Worm (Caenorhabditis elegans): ENCODE measurements around the gene npr-10.
A peak's percentile ranks its signal among the peaks of the same experiment; 100 is the strongest.

The npr-10 gene

DNA sequence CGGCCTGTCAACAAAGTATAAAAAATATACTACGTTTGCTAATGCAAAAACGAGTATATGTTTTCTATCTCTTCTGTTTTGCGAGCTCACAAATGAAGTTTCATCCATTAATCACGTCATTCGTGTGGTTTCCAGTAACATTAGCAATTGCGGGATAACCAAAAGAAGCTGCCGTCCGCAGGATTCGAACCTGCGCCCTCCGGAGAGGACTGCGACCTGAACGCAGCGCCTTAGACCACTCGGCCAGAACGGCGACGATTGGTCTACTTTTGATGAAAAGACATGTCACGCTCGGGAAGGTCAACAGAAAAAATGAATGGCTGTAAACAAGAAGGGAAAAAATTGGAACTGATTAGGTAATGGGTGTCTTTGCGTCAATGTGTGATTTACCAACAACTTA, 6.3 kb upstream of the npr-10 start:
- TF ChIP-seq blmp-1 (tag; optimal IDR thresholded peaks at IDR 0.05) (no peak), ham-2 (GFP tag; optimal IDR thresholded peaks at IDR 0.05) (no peak), lsy-2 (tag; optimal IDR thresholded peaks at IDR 0.05) (no peak), sptf-1 (tag; optimal IDR thresholded peaks at IDR 0.05) (no peak), ceh-39 (tag; optimal IDR thresholded peaks at IDR 0.05) (no peak), mls-2 (tag; optimal IDR thresholded peaks at IDR 0.05) (no peak), nhr-28 (tag; optimal IDR thresholded peaks at IDR 0.05) (no peak), hlh-1 (tag; optimal IDR thresholded peaks at IDR 0.05) (no peak), nhr-237 (tag; optimal IDR thresholded peaks at IDR 0.05) (no peak), nhr-76 (tag; optimal IDR thresholded peaks at IDR 0.05) (no peak), ztf-11 (tag; optimal IDR thresholded peaks at IDR 0.05) (no peak), elt-1 (tag; optimal IDR thresholded peaks at IDR 0.05; ENCODE audit: borderline replicate concordance, insufficient read depth) (no peak), ces-1 (GFP tag; optimal IDR thresholded peaks at IDR 0.05) (no peak), elt-3 (tag; optimal IDR thresholded peaks at IDR 0.05) (no peak)

DNA sequence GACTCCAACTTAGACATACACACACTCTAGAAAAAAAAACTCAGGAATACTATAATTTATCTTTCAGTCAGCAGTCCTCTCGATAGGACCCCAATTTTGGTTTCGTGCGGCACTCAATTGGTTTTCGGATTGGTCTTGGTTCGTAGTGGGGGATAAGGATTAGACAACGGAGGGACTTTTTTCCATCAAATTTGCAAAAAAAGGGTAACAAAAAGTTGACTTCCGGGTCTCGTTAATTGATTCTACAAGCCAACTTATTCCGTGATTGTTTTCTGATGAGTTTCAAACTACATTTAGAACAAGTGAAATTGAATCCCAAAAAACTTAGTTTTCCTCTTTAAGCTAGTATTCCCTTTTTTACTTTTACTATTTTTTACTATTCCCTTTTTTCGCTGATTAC, 1.8 kb upstream of the npr-10 start:
- TF ChIP-seq sptf-1 (tag; optimal IDR thresholded peaks at IDR 0.05) (no peak), nhr-28 (tag; optimal IDR thresholded peaks at IDR 0.05) (no peak)

DNA sequence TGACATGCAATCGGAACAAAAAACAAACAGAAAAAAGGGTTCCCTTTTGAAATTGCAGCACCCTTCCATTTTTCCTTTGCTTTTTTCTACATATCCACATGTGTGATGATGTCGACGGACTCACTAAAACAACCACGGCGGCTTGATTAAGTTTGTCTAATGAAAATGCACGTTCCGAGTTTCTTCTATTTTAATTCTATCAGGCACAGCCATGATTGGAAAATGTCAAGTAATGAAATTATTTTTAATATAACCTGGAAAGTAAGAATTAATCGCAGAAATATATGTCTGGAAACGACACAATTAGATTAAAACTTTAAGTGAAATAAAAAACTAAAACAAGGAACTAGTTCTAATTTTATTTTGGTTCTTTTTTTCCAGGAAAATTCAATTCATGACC, 1.3 kb upstream of the npr-10 start:
- no peak for TF ChIP-seq ceh-39 (tag; optimal IDR thresholded peaks at IDR 0.05)
- TF ChIP-seq ces-1 (GFP tag; optimal IDR thresholded peaks at IDR 0.05) = peak; percentile 50

DNA sequence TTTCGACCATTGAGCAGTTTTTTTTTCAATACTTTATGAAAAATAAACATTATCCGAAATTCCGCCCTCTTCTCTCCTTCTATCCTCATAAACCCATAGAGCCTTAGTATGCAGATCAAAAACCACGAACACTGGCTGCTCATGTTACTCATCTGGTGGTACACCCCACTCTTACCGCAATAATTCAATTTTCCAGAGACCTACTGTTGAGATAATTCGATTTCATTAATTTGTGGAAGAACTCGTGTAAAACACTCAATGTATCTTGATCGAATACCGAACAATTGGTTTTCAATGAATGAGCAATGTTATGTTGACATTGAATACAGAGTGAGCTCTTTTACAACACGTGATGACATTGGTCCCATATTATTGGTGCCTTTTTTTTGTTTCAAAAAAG, 11.1 kb downstream of the npr-10 start:
- TF ChIP-seq unc-39 (tag; optimal IDR thresholded peaks at IDR 0.05) (no peak), ces-1 (GFP tag; optimal IDR thresholded peaks at IDR 0.05) (peak; percentile 85)

DNA sequence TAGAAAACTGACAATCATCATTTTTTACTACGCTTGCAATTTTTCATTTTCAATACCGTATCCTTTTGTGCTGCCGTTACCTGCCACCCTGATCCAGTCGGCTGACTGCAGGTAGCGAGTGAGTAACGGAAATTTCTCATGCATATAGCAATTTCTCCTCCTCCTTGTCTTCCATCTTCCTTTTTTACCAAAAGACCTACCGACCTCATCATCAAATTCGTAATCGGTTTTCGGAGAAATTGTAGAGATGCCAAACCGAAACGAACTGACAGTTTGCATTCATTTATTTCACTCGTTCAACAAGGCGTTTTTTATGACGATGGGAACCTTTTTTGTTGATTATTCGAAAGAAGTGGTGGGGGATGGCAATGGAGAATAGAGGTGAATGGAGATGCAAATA, 16.2 kb downstream of the npr-10 start:
- no peak for TF ChIP-seq ceh-39 (tag; optimal IDR thresholded peaks at IDR 0.05)
- no peak for TF ChIP-seq drap-1 (GFP tag; optimal IDR thresholded peaks at IDR 0.05)
- TF ChIP-seq ham-2 (GFP tag; optimal IDR thresholded peaks at IDR 0.05) = no peak
- no peak for TF ChIP-seq M03D4.4 (tag; optimal IDR thresholded peaks at IDR 0.05)
- no peak for TF ChIP-seq zip-8 (tag; optimal IDR thresholded peaks at IDR 0.05)
- no peak for TF ChIP-seq nhr-2 (tag; optimal IDR thresholded peaks at IDR 0.05)
- TF ChIP-seq lin-32 (GFP tag; optimal IDR thresholded peaks at IDR 0.05) = no peak
- no peak for TF ChIP-seq nhr-76 (tag; optimal IDR thresholded peaks at IDR 0.05)
- TF ChIP-seq cnd-1 (tag; optimal IDR thresholded peaks at IDR 0.05) = no peak
- TF ChIP-seq nhr-28 (tag; optimal IDR thresholded peaks at IDR 0.05) = no peak
- no peak for TF ChIP-seq unc-120 (tag; optimal IDR thresholded peaks at IDR 0.05; ENCODE audit: poor library complexity, severe bottlenecking)
- no peak for TF ChIP-seq ceh-43 (GFP tag; optimal IDR thresholded peaks at IDR 0.05)
- TF ChIP-seq lsy-2 (tag; optimal IDR thresholded peaks at IDR 0.05) = no peak
- TF ChIP-seq hlh-1 (tag; optimal IDR thresholded peaks at IDR 0.05) = no peak
- no peak for TF ChIP-seq nhr-237 (tag; optimal IDR thresholded peaks at IDR 0.05)
- no peak for TF ChIP-seq sem-2 (GFP tag; optimal IDR thresholded peaks at IDR 0.05)
- TF ChIP-seq ztf-11 (tag; optimal IDR thresholded peaks at IDR 0.05) = no peak
- no peak for TF ChIP-seq ces-1 (GFP tag; optimal IDR thresholded peaks at IDR 0.05)
- TF ChIP-seq unc-39 (tag; optimal IDR thresholded peaks at IDR 0.05) = no peak

DNA sequence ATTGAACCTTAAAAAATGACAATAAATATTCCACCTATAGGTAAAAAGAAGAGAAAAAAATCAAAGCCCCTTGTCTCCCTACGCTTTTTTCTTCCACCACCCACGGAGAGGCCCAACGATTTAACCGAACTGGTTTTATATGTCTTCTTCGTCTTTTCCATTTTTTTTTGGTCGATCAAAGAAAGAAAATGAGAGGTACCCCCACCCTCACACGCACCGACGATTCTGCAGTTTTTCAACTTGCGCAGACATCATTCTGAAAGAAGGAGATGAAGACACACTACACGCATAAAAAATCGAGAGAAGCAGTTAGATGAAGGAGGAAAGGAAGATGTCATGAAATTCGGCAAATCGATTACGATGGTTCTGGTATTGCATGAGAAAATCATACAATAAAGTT, 18.2 kb downstream of the npr-10 start:
- TF ChIP-seq nhr-2 (tag; optimal IDR thresholded peaks at IDR 0.05) (no peak), ztf-11 (tag; optimal IDR thresholded peaks at IDR 0.05) (no peak), ceh-43 (GFP tag; optimal IDR thresholded peaks at IDR 0.05) (no peak), elt-1 (tag; optimal IDR thresholded peaks at IDR 0.05; ENCODE audit: borderline replicate concordance, insufficient read depth) (no peak), ceh-39 (tag; optimal IDR thresholded peaks at IDR 0.05) (no peak)

DNA sequence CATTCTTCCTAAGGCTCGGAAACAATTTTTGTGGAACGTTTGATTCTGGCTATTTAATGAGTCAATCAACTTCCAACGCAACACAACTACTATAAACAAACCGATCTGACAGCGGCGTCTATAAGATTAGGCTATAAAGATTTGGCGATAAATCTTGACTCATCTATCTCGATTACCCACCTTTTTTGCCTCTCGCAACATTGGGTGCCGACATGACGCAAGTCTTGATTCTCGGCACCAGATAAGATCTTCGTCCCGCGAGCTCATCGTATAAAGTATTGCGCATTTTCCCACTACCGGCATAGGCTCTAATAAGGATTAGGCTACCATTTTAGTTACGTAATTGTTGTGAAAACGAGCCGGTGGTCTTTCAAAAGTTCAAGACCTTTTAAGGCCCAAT, 20.6 kb downstream of the npr-10 start:
- TF ChIP-seq nhr-2 (tag; optimal IDR thresholded peaks at IDR 0.05) = peak; percentile 86
- TF ChIP-seq ces-1 (GFP tag; optimal IDR thresholded peaks at IDR 0.05) = no peak
- peak; percentile 54 for TF ChIP-seq unc-62 (GFP tag; optimal IDR thresholded peaks at IDR 0.05)
- peak; percentile 83 for TF ChIP-seq zip-8 (tag; optimal IDR thresholded peaks at IDR 0.05)
- TF ChIP-seq elt-1 (tag; optimal IDR thresholded peaks at IDR 0.05; ENCODE audit: borderline replicate concordance, insufficient read depth) = peak; percentile 96
- no peak for TF ChIP-seq nhr-237 (tag; optimal IDR thresholded peaks at IDR 0.05)

DNA sequence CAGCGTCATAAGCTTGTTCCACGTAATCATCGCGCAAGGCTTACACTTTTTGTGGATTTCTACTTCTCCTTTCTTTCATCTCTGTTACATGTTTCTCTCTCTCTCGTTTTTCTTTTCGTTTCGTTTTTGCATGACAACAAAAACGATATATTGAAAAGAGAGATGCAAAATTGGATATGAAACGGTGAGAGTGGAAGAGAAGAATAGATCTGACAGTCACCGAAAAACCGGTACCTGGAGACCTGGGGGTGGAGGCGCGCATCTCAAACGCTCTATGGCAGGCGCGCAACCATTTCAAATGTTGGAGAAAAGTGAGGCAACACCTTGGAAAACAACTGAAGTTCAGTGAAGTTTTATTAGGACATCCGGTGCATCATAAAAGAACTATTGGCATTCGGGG, 22.9 kb downstream of the npr-10 start:
- TF ChIP-seq nhr-76 (tag; optimal IDR thresholded peaks at IDR 0.05) = no peak
- no peak for TF ChIP-seq unc-39 (tag; optimal IDR thresholded peaks at IDR 0.05)
- peak; percentile 35 for TF ChIP-seq blmp-1 (tag; optimal IDR thresholded peaks at IDR 0.05)
- TF ChIP-seq cnd-1 (tag; optimal IDR thresholded peaks at IDR 0.05) = no peak
